Worm (Caenorhabditis elegans) whole organism, young adult: ENCODE measurements around the gene Y41E3.22.
A peak's percentile ranks its signal among the peaks of the same experiment; 100 is the strongest.

Source experiments
- D2030.7 ChIP-seq: fragments of 200-800 bp; sonication (Bioruptor generic); IDR thresholded peaks from 2 replicates; pipeline ENCODE4 v1.3.6; 2022; ENCODE audit warnings: missing genetic modification reagents, missing genetic modification characterization, missing compliant biosample characterization
- F22D6.2 ChIP-seq: sonication (generic microtip); optimal IDR thresholded peaks from 2 replicates; lab custom pipeline; 2016; ENCODE audit warnings: mild to moderate bottlenecking, missing genetic modification characterization, missing compliant biosample characterization
- F33H1.4 ChIP-seq: fragments of 200-800 bp; sonication (Bioruptor generic); IDR thresholded peaks from 2 replicates; pipeline ENCODE4 v1.3.6; 2022; ENCODE audit warnings: missing genetic modification reagents, missing genetic modification characterization, missing compliant biosample characterization
- F39B2.1 ChIP-seq: fragments of 200-800 bp; sonication (Bioruptor generic); IDR thresholded peaks from 2 replicates; pipeline ENCODE4 v1.3.6; 2022; ENCODE audit warnings: missing genetic modification reagents, missing genetic modification characterization, missing compliant biosample characterization
- Y79H2A.3 ChIP-seq: fragments of 200-800 bp; sonication (Bioruptor generic); conservative IDR thresholded peaks from 2 replicates; pipeline ENCODE4 v1.3.6; 2022; ENCODE audit warnings: missing genetic modification reagents, missing genetic modification characterization, missing compliant biosample characterization
- Y95B8A.8 ChIP-seq: fragments of 200-800 bp; sonication (Bioruptor generic); IDR thresholded peaks from 2 replicates; pipeline ENCODE4 v1.3.6; 2022; ENCODE audit warnings: missing genetic modification reagents, missing genetic modification characterization, missing compliant biosample characterization
- ZK185.1 ChIP-seq: sonication (generic microtip); optimal IDR thresholded peaks from 2 replicates; lab custom pipeline; 2016; ENCODE audit warnings: mild to moderate bottlenecking, missing genetic modification characterization, missing compliant biosample characterization; ENCODE audit not compliant: poor library complexity, severe bottlenecking
- aptf-3 ChIP-seq: fragments of 200-800 bp; sonication (Bioruptor generic); IDR thresholded peaks from 2 replicates; pipeline ENCODE4 v1.3.6; 2022; ENCODE audit warnings: missing genetic modification characterization, missing compliant biosample characterization
- attf-6 ChIP-seq: fragments of 200-800 bp; sonication (Bioruptor generic); IDR thresholded peaks from 2 replicates; pipeline ENCODE4 v1.3.6; 2022; ENCODE audit warnings: missing genetic modification reagents, missing genetic modification characterization, missing compliant biosample characterization
- efl-1 ChIP-seq: fragments of 150-350 bp; optimal IDR thresholded peaks from 2 replicates; lab custom pipeline; 2014; ENCODE audit warnings: missing biosample characterization, missing genetic modification reagents, missing genetic modification characterization
- egl-44 ChIP-seq: fragments of 200-800 bp; sonication (Bioruptor generic); IDR thresholded peaks from 2 replicates; pipeline ENCODE4 v1.3.6; 2022; ENCODE audit warnings: missing genetic modification reagents, missing genetic modification characterization, missing compliant biosample characterization
- hsf-1 ChIP-seq: fragments of 200-800 bp; sonication (Bioruptor generic); IDR thresholded peaks from 2 replicates; pipeline ENCODE4 v1.3.6; 2022; ENCODE audit warnings: missing genetic modification reagents, missing genetic modification characterization, missing compliant biosample characterization
- lin-35 ChIP-seq, 3 experiments: fragments of 150-350 bp in 2 of 3; sonication (generic microtip) in 1 of 3; optimal IDR thresholded peaks; 2 replicates each; lab custom pipeline; 2014 to 2018; ENCODE audit warnings: missing biosample characterization in 3 of 3, missing genetic modification characterization in 3 of 3, missing genetic modification reagents in 3 of 3
- lin-54 ChIP-seq: fragments of 200-800 bp; sonication (Bioruptor generic); optimal IDR thresholded peaks from 2 replicates; lab custom pipeline; 2018; ENCODE audit warnings: mild to moderate bottlenecking, missing genetic modification characterization, missing compliant biosample characterization
- lir-1 ChIP-seq: fragments of 200-800 bp; sonication (Bioruptor generic); conservative IDR thresholded peaks from 2 replicates; pipeline ENCODE4 v1.3.6; 2022; ENCODE audit warnings: missing genetic modification reagents, missing genetic modification characterization, missing compliant biosample characterization
- lsl-1 ChIP-seq: fragments of 200-800 bp; sonication (Bioruptor generic); optimal IDR thresholded peaks from 2 replicates; lab custom pipeline; 2018; ENCODE audit warnings: mild to moderate bottlenecking, missing genetic modification characterization, moderate library complexity, missing compliant biosample characterization
- madf-10 ChIP-seq: sonication (generic microtip); optimal IDR thresholded peaks from 2 replicates; lab custom pipeline; 2016; ENCODE audit warnings: mild to moderate bottlenecking, missing genetic modification characterization, missing compliant biosample characterization
- nfyb-1 ChIP-seq: fragments of 200-800 bp; sonication (Bioruptor generic); IDR thresholded peaks from 2 replicates; pipeline ENCODE4 v1.3.6; 2022; ENCODE audit warnings: missing genetic modification reagents, missing genetic modification characterization, missing compliant biosample characterization
- nhr-80 ChIP-seq: sonication (generic microtip); optimal IDR thresholded peaks from 2 replicates; lab custom pipeline; 2016; ENCODE audit warnings: missing genetic modification characterization, missing compliant biosample characterization
- pbrm-1 ChIP-seq: fragments of 200-800 bp; sonication (Bioruptor generic); IDR thresholded peaks from 2 replicates; pipeline ENCODE4 v1.3.6; 2022; ENCODE audit warnings: missing genetic modification reagents, missing genetic modification characterization, missing compliant biosample characterization
- pha-4 ChIP-seq: fragments of 150-350 bp; sonication (generic microtip); optimal IDR thresholded peaks from 2 replicates; lab custom pipeline; 2014; ENCODE audit warnings: missing biosample characterization, missing genetic modification reagents, missing genetic modification characterization
- rcor-1 ChIP-seq: fragments of 200-800 bp; sonication (Bioruptor generic); IDR thresholded peaks from 2 replicates; pipeline ENCODE4 v1.3.6; 2022; ENCODE audit warnings: missing genetic modification reagents, missing genetic modification characterization, missing compliant biosample characterization
- rpc-1 ChIP-seq, 2 experiments: fragments of 150-350 bp in 1 of 2; sonication (generic microtip) in 1 of 2; optimal IDR thresholded peaks; 2 replicates each; lab custom pipeline; 2014 to 2018; ENCODE audit warnings: missing biosample characterization in 1 of 2, missing genetic modification characterization in 1 of 2, missing genetic modification reagents in 1 of 2, missing genotype in 1 of 2
- sdz-38 ChIP-seq: sonication (generic microtip); optimal IDR thresholded peaks from 2 replicates; lab custom pipeline; 2016; ENCODE audit warnings: missing genotype, missing genetic modification characterization, missing compliant biosample characterization
- snpc-1.1 ChIP-seq: sonication (generic microtip); optimal IDR thresholded peaks from 2 replicates; lab custom pipeline; 2017; ENCODE audit warnings: missing genetic modification characterization, mild to moderate bottlenecking, missing compliant biosample characterization, antibody characterized with exemption, moderate library complexity, missing genotype, missing genetic modification reagents; ENCODE audit not compliant: insufficient read depth
- snpc-1.3 ChIP-seq: sonication (generic microtip); optimal IDR thresholded peaks from 2 replicates; lab custom pipeline; 2017; ENCODE audit warnings: missing genetic modification characterization, mild to moderate bottlenecking, missing compliant biosample characterization, antibody characterized with exemption, moderate library complexity, missing genotype, missing genetic modification reagents; ENCODE audit not compliant: insufficient read depth
- snpc-4 ChIP-seq, 5 experiments: fragments of 150-350 bp in 1 of 5; sonication (generic microtip) in 4 of 5; optimal IDR thresholded peaks; 2 replicates each; lab custom pipeline; 2014 to 2018; ENCODE audit warnings: missing genetic modification characterization in 5 of 5, missing biosample characterization in 3 of 5, antibody characterized with exemption in 2 of 5, mild to moderate bottlenecking in 2 of 5, missing compliant biosample characterization in 2 of 5, missing genotype in 2 of 5, moderate library complexity in 2 of 5, missing genetic modification reagents in 1 of 5
- unc-62 ChIP-seq: fragments of 150-350 bp; optimal IDR thresholded peaks from 2 replicates; lab custom pipeline; 2014; ENCODE audit warnings: missing biosample characterization, missing genetic modification reagents, missing genetic modification characterization
- zim-3 ChIP-seq: sonication (generic microtip); optimal IDR thresholded peaks from 2 replicates; lab custom pipeline; 2017; ENCODE audit warnings: mild to moderate bottlenecking, missing genetic modification characterization, moderate library complexity, missing compliant biosample characterization
- ztf-18 ChIP-seq: sonication (generic microtip); optimal IDR thresholded peaks from 2 replicates; lab custom pipeline; 2016; ENCODE audit warnings: missing genotype, mild to moderate bottlenecking, missing genetic modification characterization, missing compliant biosample characterization
- ztf-25 ChIP-seq: fragments of 200-800 bp; sonication (Bioruptor generic); IDR thresholded peaks from 2 replicates; pipeline ENCODE4 v1.3.6; 2022; ENCODE audit warnings: missing genetic modification reagents, missing genetic modification characterization, missing compliant biosample characterization
- ztf-3 ChIP-seq: fragments of 200-800 bp; sonication (Bioruptor generic); optimal IDR thresholded peaks from 2 replicates; lab custom pipeline; 2018; ENCODE audit warnings: mild to moderate bottlenecking, missing genetic modification characterization, missing compliant biosample characterization

Y41E3.22 gene

DNA sequence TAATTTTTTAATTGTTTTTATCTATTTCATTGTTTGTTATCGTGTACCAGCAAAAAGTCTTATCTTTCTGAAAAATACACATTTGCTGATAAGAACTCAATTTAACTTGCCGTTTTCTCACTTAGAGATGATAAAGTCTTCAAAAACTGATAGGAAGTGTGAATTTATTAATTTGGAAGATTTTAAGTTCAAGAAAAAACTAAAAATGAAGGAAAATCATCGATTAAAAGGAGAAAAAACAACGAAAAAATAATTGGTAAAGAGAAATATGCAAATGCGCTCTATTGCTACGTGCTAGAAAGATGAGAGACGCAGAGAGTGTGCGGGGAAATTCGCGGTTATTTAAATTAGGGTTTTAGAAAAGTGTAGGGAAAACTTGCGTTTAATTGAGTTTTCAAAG is 8.9 kb downstream of the Y41E3.22 start (continued):
- TF ChIP-seq unc-62 (GFP tag; lab: Kevin White, UChicago), result no peak
- peak; percentile 43 for TF ChIP-seq lsl-1 (GFP tag; lab: Kevin White, UChicago)
- TF ChIP-seq rcor-1 (GFP tag; lab: Robert Waterston, UW), result peak; percentile 62
- no peak for TF ChIP-seq rpc-1 (optimal IDR thresholded peaks at IDR 0.05; lab: Kevin White, UChicago)
- no peak for TF ChIP-seq rpc-1 (tag; optimal IDR thresholded peaks at IDR 0.05; lab: Kevin White, UChicago)
- TF ChIP-seq F33H1.4 (GFP tag; lab: Robert Waterston, UW), result peak; percentile 68
- peak; percentile 91 for TF ChIP-seq lin-54
- peak; percentile 98 for TF ChIP-seq attf-6
- peak; percentile 44 for TF ChIP-seq nhr-80
- peak; percentile 76 for TF ChIP-seq snpc-1.3 (tag; lab: Kevin White, UChicago)
- peak; percentile 94 for TF ChIP-seq snpc-4 (GFP tag; optimal IDR thresholded peaks at IDR 0.05; lab: Kevin White, UChicago)
- peak; percentile 34 to 97 (median 95) for TF ChIP-seq snpc-4 (tag; optimal IDR thresholded peaks at IDR 0.05; lab: Kevin White, UChicago)
- TF ChIP-seq nfyb-1, result peak; percentile 12; the same call in 1 of the 2 replicates
- peak in 2 of 3 experiments; percentile 62 to 86 for TF ChIP-seq lin-35 (GFP tag; optimal IDR thresholded peaks at IDR 0.05; lab: Kevin White, UChicago)
- TF ChIP-seq snpc-1.1 (tag; lab: Kevin White, UChicago), result peak; percentile 39
- peak; percentile 83 for TF ChIP-seq efl-1 (GFP tag; lab: Kevin White, UChicago)
- TF ChIP-seq, all 124 proteins: peak for 22

DNA sequence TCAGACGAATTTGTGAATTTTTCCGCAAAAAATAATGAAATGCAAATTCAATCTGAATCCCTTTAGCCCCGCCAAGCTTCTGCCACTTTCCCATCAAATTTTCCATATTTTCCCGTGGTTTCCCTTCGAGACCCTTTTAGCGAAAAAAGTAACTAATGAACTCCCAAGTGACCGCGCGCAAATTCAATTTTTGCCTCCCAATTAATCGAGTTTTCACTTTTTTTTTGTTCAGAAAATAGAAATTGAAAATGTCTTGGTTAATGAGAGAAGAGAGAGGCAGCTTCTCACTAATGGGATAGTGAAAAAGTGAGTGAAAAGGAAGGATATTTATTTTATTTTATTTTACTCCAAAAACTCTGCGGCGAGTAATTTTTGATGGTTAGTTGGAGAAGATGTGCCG is 9.6 kb downstream of the Y41E3.22 start:
- no peak for TF ChIP-seq aptf-3 (GFP tag; lab: Robert Waterston, UW)

DNA sequence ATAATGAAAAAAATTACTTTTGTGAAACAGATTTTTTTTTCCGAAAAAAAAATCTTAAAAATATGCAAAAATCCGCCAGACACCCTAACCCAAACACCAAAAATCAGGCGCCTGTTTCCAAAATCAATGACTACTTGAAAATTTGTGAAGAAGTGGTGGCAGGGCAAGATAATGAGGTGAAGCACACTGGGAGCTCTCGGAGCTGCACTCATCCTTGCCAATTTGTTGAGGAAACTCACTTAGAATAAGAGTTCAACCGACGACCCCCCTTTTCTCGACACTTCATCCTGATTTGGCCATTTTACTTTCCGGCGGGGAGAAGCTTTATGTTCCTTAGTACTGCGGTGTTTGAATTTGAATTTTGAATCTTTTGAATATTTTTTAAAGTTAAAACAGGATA is 27.7 kb downstream of the Y41E3.22 start:
- TF ChIP-seq nfyb-1 (no peak), nhr-80 (no peak), lir-1 (GFP tag; lab: Robert Waterston, UW) (no peak), F22D6.2 (tag; lab: Kevin White, UChicago) (no peak), pbrm-1 (no peak), madf-10 (tag; lab: Kevin White, UChicago) (no peak), ZK185.1 (tag; lab: Kevin White, UChicago) (no peak), sdz-38 (tag; lab: Kevin White, UChicago) (no peak), Y79H2A.3 (GFP tag; lab: Robert Waterston, UW) (no peak), egl-44 (GFP tag; lab: Robert Waterston, UW) (no peak), ztf-25 (GFP tag; lab: Robert Waterston, UW) (no peak), Y95B8A.8 (GFP tag; lab: Robert Waterston, UW) (no peak), hsf-1 (GFP tag; lab: Robert Waterston, UW) (no peak), F39B2.1 (GFP tag; lab: Robert Waterston, UW) (no peak), rcor-1 (GFP tag; lab: Robert Waterston, UW) (no peak), D2030.7 (no peak), pha-4 (tag; lab: Kevin White, UChicago) (no peak), ztf-3 (GFP tag; lab: Kevin White, UChicago) (no peak), ztf-18 (no peak)
- TF ChIP-seq, all 124 proteins: peak for 0

DNA sequence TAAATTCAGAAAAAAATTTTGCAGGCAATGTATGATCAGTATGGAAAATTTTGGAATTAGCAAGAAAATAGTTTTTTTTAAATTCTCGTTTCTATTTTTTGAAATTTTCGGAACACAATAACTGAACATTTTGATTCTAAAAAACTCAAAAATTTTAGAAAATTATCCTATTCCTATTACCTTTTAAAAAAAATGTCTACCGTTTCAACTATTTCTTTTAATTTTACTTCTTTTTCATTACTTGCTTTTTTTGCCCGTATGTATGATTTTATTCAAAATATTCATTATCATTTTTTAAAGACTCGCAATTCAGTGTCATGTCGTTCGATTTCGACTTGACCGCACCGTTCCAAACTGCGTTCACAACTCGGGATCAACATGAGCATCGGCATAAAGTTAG is 30.8 kb downstream of the Y41E3.22 start, which contains the start of gene atln-2:
Gene atln-2 (plus strand): TSS at position 301 of the 400 bp plus-strand sequence.
- TF ChIP-seq pha-4 (tag; lab: Kevin White, UChicago) (no peak), attf-6 (0 out of 2 replicates have a peak, but pooled peaks have one; percentile 6), zim-3 (tag; lab: Kevin White, UChicago) (no peak), snpc-4 (GFP tag; optimal IDR thresholded peaks at IDR 0.05; lab: Kevin White, UChicago) (no peak), snpc-4 (tag; optimal IDR thresholded peaks at IDR 0.05; lab: Kevin White, UChicago) (peak in 1 of 4 experiments; percentile 44)
